Fruit fly (Drosophila melanogaster): ENCODE results near the gene Lim3.

The Lim3 gene

DNA sequence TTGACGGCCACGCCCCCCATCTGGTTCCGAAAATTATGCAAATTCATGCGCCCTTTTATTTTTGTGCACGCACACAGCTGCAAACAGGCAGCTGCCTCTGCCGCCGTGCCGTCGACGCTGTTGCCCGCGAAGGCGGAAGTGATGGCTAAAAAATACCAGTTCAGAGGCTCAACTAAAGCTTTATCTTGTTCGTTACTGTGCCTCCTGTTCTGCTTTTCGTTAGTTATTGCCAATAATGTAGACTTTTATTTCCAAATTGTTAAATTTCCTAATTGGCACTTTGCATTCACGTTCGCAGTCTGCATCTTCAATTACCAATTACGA is 26.1 kb upstream of the Lim3 start:
- TF ChIP-seq sv (GFP tag; optimal IDR thresholded peaks at IDR 0.05), result no peak
- TF ChIP-seq Sp1 (GFP tag; optimal IDR thresholded peaks at IDR 0.05), result no peak
- TF ChIP-seq fru (GFP tag; optimal IDR thresholded peaks at IDR 0.05), result no peak
- no peak for TF ChIP-seq Dfd (GFP tag; optimal IDR thresholded peaks at IDR 0.05)
- no peak for TF ChIP-seq brk (GFP tag; optimal IDR thresholded peaks at IDR 0.05)
- TF ChIP-seq psq (GFP tag; optimal IDR thresholded peaks at IDR 0.05), result no peak
- TF ChIP-seq woc (GFP tag; optimal IDR thresholded peaks at IDR 0.05), result no peak
- TF ChIP-seq Vsx2 (GFP tag; optimal IDR thresholded peaks at IDR 0.05; ENCODE audit: partially characterized antibody), result no peak
- no peak for TF ChIP-seq GATAd (GFP tag; optimal IDR thresholded peaks at IDR 0.05)
- TF ChIP-seq N (GFP tag; optimal IDR thresholded peaks at IDR 0.05), result no peak
- no peak for TF ChIP-seq dmrt93B (GFP tag; optimal IDR thresholded peaks at IDR 0.05)
- no peak for TF ChIP-seq sage (GFP tag; optimal IDR thresholded peaks at IDR 0.05)
- TF ChIP-seq CG32264 (GFP tag; optimal IDR thresholded peaks at IDR 0.05), result no peak
- TF ChIP-seq HLH106 (tag; optimal IDR thresholded peaks at IDR 0.05), result no peak
- no peak for TF ChIP-seq foxo (GFP tag; optimal IDR thresholded peaks at IDR 0.05)
- no peak for TF ChIP-seq rgr (GFP tag; optimal IDR thresholded peaks at IDR 0.05)
- TF ChIP-seq Rel (GFP tag; optimal IDR thresholded peaks at IDR 0.05), result no peak
- no peak for TF ChIP-seq Rel (tag; optimal IDR thresholded peaks at IDR 0.05)
- TF ChIP-seq Hr83 (GFP tag; optimal IDR thresholded peaks at IDR 0.05; ENCODE audit: poor library complexity, severe bottlenecking), result no peak
- no peak for TF ChIP-seq Abd-B (GFP tag; optimal IDR thresholded peaks at IDR 0.05)

DNA sequence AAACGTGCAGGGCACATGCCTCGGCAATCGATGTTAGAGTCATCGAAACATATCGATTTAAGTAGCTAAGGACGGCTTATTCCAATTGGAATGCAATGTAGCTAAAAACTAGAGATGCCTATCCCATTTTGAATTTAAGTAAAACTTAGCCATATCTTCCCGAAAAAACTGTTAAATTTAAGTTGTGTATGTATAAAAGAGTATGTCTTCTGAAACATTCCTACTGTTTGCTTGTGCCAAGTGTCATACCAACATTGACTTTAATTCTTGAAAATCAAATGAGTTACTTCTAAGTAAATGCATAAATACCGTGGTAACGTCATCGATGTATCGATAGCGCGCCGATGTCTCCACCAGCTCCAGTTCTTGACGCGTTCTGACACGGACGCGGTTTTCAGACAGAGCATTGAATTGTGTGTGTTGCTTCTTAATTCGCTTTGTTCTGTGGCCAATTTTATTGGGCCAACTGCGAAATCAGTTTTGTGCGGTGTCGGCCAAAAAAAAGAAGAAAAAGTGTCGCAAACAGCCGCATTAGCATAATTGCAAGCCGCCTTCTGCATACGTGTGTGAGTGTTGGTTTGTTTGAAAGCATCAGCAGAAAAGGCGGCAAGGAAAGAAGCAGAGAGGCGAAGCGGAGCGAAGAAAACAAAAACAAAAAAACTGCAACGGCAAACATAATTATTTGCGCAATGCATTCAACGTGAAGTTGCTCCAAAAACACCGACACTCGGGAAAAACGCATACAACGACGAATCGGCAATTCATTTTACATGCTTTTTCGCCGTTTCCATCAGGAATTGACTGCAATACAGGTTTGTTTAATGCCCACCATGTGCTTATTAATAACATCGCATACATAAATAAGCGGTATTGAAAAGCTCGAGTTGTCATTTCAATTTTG is 25.5 kb upstream of the Lim3 start, which contains the start of gene brat:
Gene brat (plus strand): TSS at position 352 of the 901 bp plus-strand sequence.
- TF ChIP-seq h (GFP tag; optimal IDR thresholded peaks at IDR 0.05) (peak; percentile 74), dsf (GFP tag; optimal IDR thresholded peaks at IDR 0.05; ENCODE audit: borderline replicate concordance) (peak; percentile 63), woc (GFP tag; optimal IDR thresholded peaks at IDR 0.05) (peak; percentile 78), lola (GFP tag; optimal IDR thresholded peaks at IDR 0.05) (no peak), fru (GFP tag; optimal IDR thresholded peaks at IDR 0.05) (peak; percentile 77), rgr (GFP tag; optimal IDR thresholded peaks at IDR 0.05) (peak; percentile 51), foxo (GFP tag; optimal IDR thresholded peaks at IDR 0.05) (peak in 1 of 2 experiments; percentile 75), psq (GFP tag; optimal IDR thresholded peaks at IDR 0.05) (peak; percentile 52), Dif (GFP tag; optimal IDR thresholded peaks at IDR 0.05; ENCODE audit: partially characterized antibody) (no peak), Mio (GFP tag; optimal IDR thresholded peaks at IDR 0.05) (no peak), Myc (optimal IDR thresholded peaks at IDR 0.05) (peak; percentile 86), sv (GFP tag; optimal IDR thresholded peaks at IDR 0.05) (peak; percentile 59), Jra (GFP tag; optimal IDR thresholded peaks at IDR 0.05) (peak; percentile 72), OdsH (GFP tag; optimal IDR thresholded peaks at IDR 0.05) (peak; percentile 36), br (GFP tag; optimal IDR thresholded peaks at IDR 0.05) (peak; percentile 47), N (GFP tag; optimal IDR thresholded peaks at IDR 0.05) (no peak), Sp1 (GFP tag; optimal IDR thresholded peaks at IDR 0.05) (peak; percentile 45), HLH106 (tag; optimal IDR thresholded peaks at IDR 0.05) (peak; percentile 60), ey (GFP tag; optimal IDR thresholded peaks at IDR 0.05) (peak; percentile 49)

DNA sequence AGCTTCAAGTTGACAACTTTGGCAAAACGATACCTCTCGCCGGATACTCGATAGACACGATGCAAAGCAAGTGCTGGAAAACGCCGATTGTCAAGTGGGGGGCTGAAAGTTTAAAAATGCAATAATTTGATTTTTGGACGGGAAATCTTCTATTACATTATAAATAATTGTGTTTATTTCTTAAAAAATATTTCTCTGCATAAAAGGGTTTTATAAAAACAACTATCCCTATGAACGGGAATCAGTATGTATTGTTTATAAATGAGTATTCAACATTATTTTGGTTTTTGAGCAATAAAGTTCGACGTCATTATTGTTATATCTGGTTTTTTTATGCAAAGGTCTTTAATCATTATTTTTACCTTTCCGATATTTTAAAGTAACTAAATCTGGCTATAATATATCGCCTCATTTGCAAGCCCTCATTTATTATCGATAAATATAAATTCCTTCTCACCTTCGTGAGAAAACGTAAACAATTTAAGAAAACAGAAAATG is 23.7 kb upstream of the Lim3 start, which contains the start of the genes AsnRS and DCTN6-p27:
Gene AsnRS (minus strand): TSS at position 50 of the 498 bp plus-strand sequence.
Gene DCTN6-p27 (plus strand): TSS at position 419 of the 498 bp plus-strand sequence.
- TF ChIP-seq jim (GFP tag; optimal IDR thresholded peaks at IDR 0.05) (no peak), woc (GFP tag; optimal IDR thresholded peaks at IDR 0.05) (peak; percentile 78), Vsx2 (GFP tag; optimal IDR thresholded peaks at IDR 0.05; ENCODE audit: partially characterized antibody) (no peak), Jra (GFP tag; optimal IDR thresholded peaks at IDR 0.05) (no peak), Hr78 (GFP tag; optimal IDR thresholded peaks at IDR 0.05) (no peak), OdsH (GFP tag; optimal IDR thresholded peaks at IDR 0.05) (peak; percentile 64), br (GFP tag; optimal IDR thresholded peaks at IDR 0.05) (no peak), CrebA (GFP tag; optimal IDR thresholded peaks at IDR 0.05; ENCODE audit: borderline replicate concordance) (no peak), CG32264 (GFP tag; optimal IDR thresholded peaks at IDR 0.05) (peak; percentile 29), Rel (GFP tag; optimal IDR thresholded peaks at IDR 0.05) (no peak), Rel (tag; optimal IDR thresholded peaks at IDR 0.05) (no peak), Dfd (GFP tag; optimal IDR thresholded peaks at IDR 0.05) (no peak), CG9705 (GFP tag; optimal IDR thresholded peaks at IDR 0.05) (peak; percentile 63), Sp1 (GFP tag; optimal IDR thresholded peaks at IDR 0.05) (peak; percentile 63), Dif (GFP tag; optimal IDR thresholded peaks at IDR 0.05; ENCODE audit: partially characterized antibody) (no peak), Myc (optimal IDR thresholded peaks at IDR 0.05) (peak; percentile 36), dsf (GFP tag; optimal IDR thresholded peaks at IDR 0.05; ENCODE audit: borderline replicate concordance) (no peak), fru (GFP tag; optimal IDR thresholded peaks at IDR 0.05) (peak; percentile 75), dmrt93B (GFP tag; optimal IDR thresholded peaks at IDR 0.05) (peak; percentile 57), usp (GFP tag; optimal IDR thresholded peaks at IDR 0.05) (no peak), GATAd (GFP tag; optimal IDR thresholded peaks at IDR 0.05) (peak; percentile 17), HLH106 (tag; optimal IDR thresholded peaks at IDR 0.05) (peak; percentile 69), sage (GFP tag; optimal IDR thresholded peaks at IDR 0.05) (no peak), Hr83 (GFP tag; optimal IDR thresholded peaks at IDR 0.05; ENCODE audit: poor library complexity, severe bottlenecking) (peak; percentile 85), foxo (GFP tag; optimal IDR thresholded peaks at IDR 0.05) (peak in 1 of 2 experiments; percentile 87), rgr (GFP tag; optimal IDR thresholded peaks at IDR 0.05) (peak; percentile 75), ey (GFP tag; optimal IDR thresholded peaks at IDR 0.05) (peak; percentile 71), Hnf4 (GFP tag; optimal IDR thresholded peaks at IDR 0.05) (no peak), Abd-B (GFP tag; optimal IDR thresholded peaks at IDR 0.05) (no peak), lola (GFP tag; optimal IDR thresholded peaks at IDR 0.05) (no peak), N (GFP tag; optimal IDR thresholded peaks at IDR 0.05) (no peak), pan (optimal IDR thresholded peaks at IDR 0.05) (no peak), h (GFP tag; optimal IDR thresholded peaks at IDR 0.05) (peak; percentile 81), Mio (GFP tag; optimal IDR thresholded peaks at IDR 0.05) (peak; percentile 23), dl (GFP tag; optimal IDR thresholded peaks at IDR 0.05; ENCODE audit: insufficient read depth in 1 of 2, partially characterized antibody in 2 of 2) (no peak), tai (GFP tag; optimal IDR thresholded peaks at IDR 0.05) (no peak)

All from whole organism, wandering third instar larva.